Fruit fly (Drosophila melanogaster): ENCODE results near the gene CG46025.
A peak's percentile ranks its signal among the peaks of the same experiment; 100 is the strongest.

Gene CG46025

DNA sequence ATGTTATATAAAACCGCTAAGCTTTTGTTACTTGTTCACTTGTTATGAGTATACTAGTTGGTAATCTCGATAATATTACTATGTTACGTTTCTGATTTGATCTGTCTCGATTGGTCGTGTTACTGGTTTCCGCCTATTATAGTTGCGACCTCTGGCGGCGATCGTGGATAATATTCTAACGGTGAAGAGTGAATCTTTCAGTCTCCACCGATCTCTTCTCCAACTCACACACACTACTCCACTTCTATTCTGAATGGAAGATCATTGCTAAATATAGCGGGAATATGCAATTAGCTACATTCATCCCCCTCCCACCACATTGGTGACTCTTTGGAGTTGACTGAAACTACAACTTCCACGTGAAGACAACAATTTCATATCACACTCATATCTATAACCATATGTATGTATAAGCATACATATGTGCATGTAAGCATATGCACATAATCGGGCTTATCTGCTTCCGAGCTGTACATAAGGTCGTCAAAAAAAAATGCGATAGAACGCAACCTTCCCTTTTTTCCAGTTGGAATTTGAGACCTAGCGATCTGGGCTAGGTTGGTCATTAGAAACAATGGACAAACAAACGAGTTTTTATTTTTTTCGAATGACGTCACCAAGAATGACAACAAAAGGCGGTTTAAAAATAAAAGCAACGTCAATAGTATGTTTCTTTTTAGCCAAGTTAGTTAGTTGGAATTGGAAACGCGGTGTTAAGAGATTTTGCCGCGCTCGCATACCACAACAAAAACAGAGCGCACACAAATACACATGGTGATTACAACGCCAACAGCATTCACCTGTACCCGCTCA lies 55.1 kb downstream of the CG46025 start:
- TF ChIP-seq CG12942 (GFP tag; optimal IDR thresholded peaks at IDR 0.05) (no peak), CG4424 (GFP tag; optimal IDR thresholded peaks at IDR 0.05) (no peak), twi (tag; optimal IDR thresholded peaks at IDR 0.05) (peak; percentile 21), CG2199 (GFP tag; IDR thresholded peaks at IDR 0.05) (0 out of 3 replicates have a peak, but pooled peaks have one; percentile 8), Fer3 (tag; optimal IDR thresholded peaks at IDR 0.05) (no peak), Oaz (GFP tag; IDR thresholded peaks at IDR 0.05) (no peak), CG8765 (GFP tag; IDR thresholded peaks at IDR 0.05) (no peak), CG30403 (GFP tag; optimal IDR thresholded peaks at IDR 0.05) (no peak), E2f2 (GFP tag; IDR thresholded peaks at IDR 0.05) (peak; percentile 22; the same call in 1 of the 2 replicates), CG4328 (GFP tag; optimal IDR thresholded peaks at IDR 0.05) (peak; percentile 37), mirr (GFP tag; optimal IDR thresholded peaks at IDR 0.05) (peak; percentile 58), CG33557 (GFP tag; optimal IDR thresholded peaks at IDR 0.05) (no peak), Stat92E (GFP tag; optimal IDR thresholded peaks at IDR 0.05) (no peak), zfh1 (GFP tag; IDR thresholded peaks at IDR 0.05) (0 out of 3 replicates have a peak, but pooled peaks have one; percentile 3), E2f1 (GFP tag; IDR thresholded peaks at IDR 0.05) (peak; percentile 40; the same call in 1 of the 2 replicates), lbe (GFP tag; optimal IDR thresholded peaks at IDR 0.05) (no peak), bcd (GFP tag; optimal IDR thresholded peaks at IDR 0.05) (no peak), CG6175 (GFP tag; IDR thresholded peaks at IDR 0.05) (no peak), ash1 (GFP tag; optimal IDR thresholded peaks at IDR 0.05) (no peak), pzg (GFP tag; optimal IDR thresholded peaks at IDR 0.05) (no peak), stc (GFP tag; IDR thresholded peaks at IDR 0.05) (peak; percentile 9; the same call in 1 of the 2 replicates), CTCF (GFP tag; optimal IDR thresholded peaks at IDR 0.05) (peak; percentile 89), exex (tag; optimal IDR thresholded peaks at IDR 0.05) (peak; percentile 49), CG7357 (GFP tag; IDR thresholded peaks at IDR 0.05) (no peak), CG31224 (GFP tag; IDR thresholded peaks at IDR 0.05) (no peak), eve (GFP tag; optimal IDR thresholded peaks at IDR 0.05) (peak in 1 of 2 experiments; percentile 78), vfl (GFP tag; optimal IDR thresholded peaks at IDR 0.05) (no peak), CG32532 (GFP tag; IDR thresholded peaks at IDR 0.05) (0 out of 2 replicates have a peak, but pooled peaks have one; percentile 28), so (GFP tag; IDR thresholded peaks at IDR 0.05) (peak; percentile 21; the same call in 1 of the 3 replicates), Sin3A (optimal IDR thresholded peaks at IDR 0.05) (no peak), Nf-YA (GFP tag; IDR thresholded peaks at IDR 0.05) (0 out of 2 replicates have a peak, but pooled peaks have one; percentile 31), CG8290 (GFP tag; optimal IDR thresholded peaks at IDR 0.05) (no peak), CG8290 (tag; optimal IDR thresholded peaks at IDR 0.05) (peak in 1 of 2 experiments; percentile 27), vvl (GFP tag; IDR thresholded peaks at IDR 0.05) (no peak), sqz (GFP tag; optimal IDR thresholded peaks at IDR 0.05) (peak; percentile 94), insv (GFP tag; optimal IDR thresholded peaks at IDR 0.05) (peak in 1 of 2 experiments; percentile 60), CG12769 (tag; optimal IDR thresholded peaks at IDR 0.05) (peak; percentile 13)

dm6 chr2L:7809699-7810088 lies 55.7 kb downstream of the CG46025 start:
- TF ChIP-seq TFAM (GFP tag; optimal IDR thresholded peaks at IDR 0.05) (no peak), ap (GFP tag; IDR thresholded peaks at IDR 0.05) (no peak), Hr39 (optimal IDR thresholded peaks at IDR 0.05) (no peak), Blimp-1 (GFP tag; optimal IDR thresholded peaks at IDR 0.05) (no peak), CG9797 (GFP tag; optimal IDR thresholded peaks at IDR 0.05) (peak; percentile 23), CG13775 (GFP tag; optimal IDR thresholded peaks at IDR 0.05) (no peak), CG31388 (GFP tag; optimal IDR thresholded peaks at IDR 0.05) (no peak), da (GFP tag; optimal IDR thresholded peaks at IDR 0.05) (no peak), kay (GFP tag; optimal IDR thresholded peaks at IDR 0.05) (peak; percentile 14), psq (GFP tag; optimal IDR thresholded peaks at IDR 0.05) (no peak), rib (GFP tag; IDR thresholded peaks at IDR 0.05) (peak; percentile 58), Deaf1 (tag; optimal IDR thresholded peaks at IDR 0.05) (peak; percentile 18), Dbx (GFP tag; IDR thresholded peaks at IDR 0.05) (peak; percentile 62; the same call in 2 of the 3 replicates), sr (GFP tag; IDR thresholded peaks at IDR 0.05) (peak; percentile 26; the same call in 1 of the 3 replicates), ssp (GFP tag; IDR thresholded peaks at IDR 0.05) (no peak), Doc3 (GFP tag; IDR thresholded peaks at IDR 0.05; ENCODE audit: partially characterized antibody) (no peak), her (GFP tag; optimal IDR thresholded peaks at IDR 0.05) (peak; percentile 5)

Data from whole organism, embryonic.